Fruit fly (Drosophila melanogaster): ENCODE measurements around the gene Men-b.

Gene Men-b

dm6 chr3R:27135692-27136641 lies 15.5 kb upstream of the Men-b start (continued):
- no peak for TF ChIP-seq CG34224 (GFP tag; IDR thresholded peaks at IDR 0.05; ENCODE audit: partially characterized antibody)
- peak; percentile 65 for TF ChIP-seq CG18262 (tag; optimal IDR thresholded peaks at IDR 0.05)
- TF ChIP-seq D19A (tag; optimal IDR thresholded peaks at IDR 0.05), result peak; percentile 69
- TF ChIP-seq CG14965 (GFP tag; optimal IDR thresholded peaks at IDR 0.05; ENCODE audit: borderline replicate concordance), result peak; percentile 63
- TF ChIP-seq Xrp1 (GFP tag; IDR thresholded peaks at IDR 0.05), result peak; percentile 88
- TF ChIP-seq slp2 (GFP tag; optimal IDR thresholded peaks at IDR 0.05), result peak; percentile 43
- no peak for TF ChIP-seq hkb (optimal IDR thresholded peaks at IDR 0.05)
- TF ChIP-seq hkb (GFP tag; IDR thresholded peaks at IDR 0.05), result peak; percentile 61; the same call in 1 of the 2 replicates
- no peak for TF ChIP-seq Gug (GFP tag; IDR thresholded peaks at IDR 0.05)
- peak; percentile 71 for TF ChIP-seq CG1602 (GFP tag; optimal IDR thresholded peaks at IDR 0.05)
- TF ChIP-seq CG5953 (GFP tag; IDR thresholded peaks at IDR 0.05), result peak; percentile 69
- TF ChIP-seq CG11560 (tag; IDR thresholded peaks at IDR 0.05), result no peak
- TF ChIP-seq gce (GFP tag; IDR thresholded peaks at IDR 0.05), result no peak
- TF ChIP-seq da (GFP tag; optimal IDR thresholded peaks at IDR 0.05), result no peak
- TF ChIP-seq prd (optimal IDR thresholded peaks at IDR 0.05), result no peak
- TF ChIP-seq prd (GFP tag; IDR thresholded peaks at IDR 0.05), result peak; percentile 60
- TF ChIP-seq Bteb2 (GFP tag; optimal IDR thresholded peaks at IDR 0.05), result peak; percentile 58
- TF ChIP-seq CG12659 (GFP tag; optimal IDR thresholded peaks at IDR 0.05), result peak; percentile 46
- TF ChIP-seq al (GFP tag; IDR thresholded peaks at IDR 0.05), result no peak
- TF ChIP-seq YL-1 (GFP tag; optimal IDR thresholded peaks at IDR 0.05), result peak; percentile 62
- peak; percentile 35 for TF ChIP-seq slou (GFP tag; optimal IDR thresholded peaks at IDR 0.05)
- no peak for TF ChIP-seq hbn (GFP tag; IDR thresholded peaks at IDR 0.05; ENCODE audit: partially characterized antibody)
- peak; percentile 71 for TF ChIP-seq BtbVII (GFP tag; optimal IDR thresholded peaks at IDR 0.05)
- TF ChIP-seq Hsf (GFP tag; optimal IDR thresholded peaks at IDR 0.05), result peak; percentile 60
- TF ChIP-seq Ets97D (GFP tag; optimal IDR thresholded peaks at IDR 0.05), result no peak
- peak; percentile 52 for TF ChIP-seq CG7271 (tag; optimal IDR thresholded peaks at IDR 0.05)
- TF ChIP-seq Rfx (GFP tag; IDR thresholded peaks at IDR 0.05), result peak; percentile 47; the same call in 1 of the 2 replicates
- TF ChIP-seq CG2678 (tag; optimal IDR thresholded peaks at IDR 0.05), result peak; percentile 67
- peak; percentile 7 for TF ChIP-seq Fer1 (GFP tag; optimal IDR thresholded peaks at IDR 0.05)
- TF ChIP-seq CG12236 (GFP tag; optimal IDR thresholded peaks at IDR 0.05), result peak; percentile 88
- peak; percentile 50 for TF ChIP-seq CHES-1-like (GFP tag; optimal IDR thresholded peaks at IDR 0.05)
- TF ChIP-seq CG13624 (GFP tag; optimal IDR thresholded peaks at IDR 0.05), result peak; percentile 30
- no peak for TF ChIP-seq CG10147 (GFP tag; optimal IDR thresholded peaks at IDR 0.05)
- peak; percentile 38 for TF ChIP-seq stwl (tag; optimal IDR thresholded peaks at IDR 0.05)
- peak; percentile 22 for TF ChIP-seq tup (GFP tag; optimal IDR thresholded peaks at IDR 0.05)
- peak; percentile 44 for TF ChIP-seq dm (GFP tag; optimal IDR thresholded peaks at IDR 0.05)
- peak; percentile 13 for TF ChIP-seq lilli (GFP tag; optimal IDR thresholded peaks at IDR 0.05)
- no peak for TF ChIP-seq toy (GFP tag; IDR thresholded peaks at IDR 0.05)
- peak; percentile 65; the same call in 1 of the 2 replicates for TF ChIP-seq CG6689 (GFP tag; IDR thresholded peaks at IDR 0.05)
- TF ChIP-seq HHEX (GFP tag; optimal IDR thresholded peaks at IDR 0.05), result peak; percentile 69
- TF ChIP-seq CG9437 (GFP tag; optimal IDR thresholded peaks at IDR 0.05), result no peak
- 0 out of 2 replicates have a peak, but pooled peaks have one; percentile 12 for TF ChIP-seq CG10366 (GFP tag; IDR thresholded peaks at IDR 0.05)
- peak; percentile 45; the same call in 1 of the 2 replicates for TF ChIP-seq ranshi (GFP tag; IDR thresholded peaks at IDR 0.05)
- TF ChIP-seq usp (GFP tag; optimal IDR thresholded peaks at IDR 0.05), result no peak
- TF ChIP-seq so (GFP tag; IDR thresholded peaks at IDR 0.05), result peak; percentile 66; the same call in 2 of the 3 replicates
- TF ChIP-seq CG12744 (GFP tag; optimal IDR thresholded peaks at IDR 0.05), result peak; percentile 78
- peak; percentile 57; the same call in 1 of the 2 replicates for TF ChIP-seq CG32767 (GFP tag; IDR thresholded peaks at IDR 0.05)
- TF ChIP-seq CG3726 (GFP tag; IDR thresholded peaks at IDR 0.05), result no peak
- no peak for TF ChIP-seq sd (tag; optimal IDR thresholded peaks at IDR 0.05)

Measured in whole organism, embryonic.